Worm (Caenorhabditis elegans): ENCODE data around the gene srb-18.

srb-18 gene

DNA sequence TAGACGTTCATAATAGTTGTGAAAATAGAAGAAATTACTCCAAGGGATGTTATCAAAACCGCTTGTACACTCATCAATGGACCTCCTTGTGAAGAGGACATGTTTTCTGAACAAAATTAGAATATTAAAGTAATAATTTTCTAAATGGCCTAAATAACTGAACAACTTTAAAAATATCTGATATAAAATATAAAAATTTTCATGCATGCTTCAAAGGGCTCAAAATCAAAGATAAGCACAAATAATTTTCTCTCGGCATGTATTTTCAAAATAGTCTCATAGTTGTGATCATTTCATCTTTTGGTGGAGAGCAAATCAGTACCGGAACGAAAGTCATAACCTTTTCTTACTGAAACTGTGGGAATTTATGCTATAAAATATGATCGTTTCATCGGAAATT, 30.0 kb upstream of the srb-18 start, which contains the start of gene srbc-8:
srbc-8 (minus strand) TSS at position 101 of the 400 bp plus-strand sequence.
- TF ChIP-seq Y53G8AR.9 (GFP tag; conservative IDR thresholded peaks at IDR 0.05), result no peak
- TF ChIP-seq ZK185.1 (tag; optimal IDR thresholded peaks at IDR 0.05; ENCODE audit: poor library complexity, severe bottlenecking), result no peak
- TF ChIP-seq sdz-38 (tag; optimal IDR thresholded peaks at IDR 0.05), result no peak
- no peak for TF ChIP-seq madf-3 (GFP tag; IDR thresholded peaks at IDR 0.05)
- TF ChIP-seq hlh-26 (GFP tag; conservative IDR thresholded peaks at IDR 0.05), result no peak
- no peak for TF ChIP-seq B0261.1 (tag; optimal IDR thresholded peaks at IDR 0.05)

DNA sequence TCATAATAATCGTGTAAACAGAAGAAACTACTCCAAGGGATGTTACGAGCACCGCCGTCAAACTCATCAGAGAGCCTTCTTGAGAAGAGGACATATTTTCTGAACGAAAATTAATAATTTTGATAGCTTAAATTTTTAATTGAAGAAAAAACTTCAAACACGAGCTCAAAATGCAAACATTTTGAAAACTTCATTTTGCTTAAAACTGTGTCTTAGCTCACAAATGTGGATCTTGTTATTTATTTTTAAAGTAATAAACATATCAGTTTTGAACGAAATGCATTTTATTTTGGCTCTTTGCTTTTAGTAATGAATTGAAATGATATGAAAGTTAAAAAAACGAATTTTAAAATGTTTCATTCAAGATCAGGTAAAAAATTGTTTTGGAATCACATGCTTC, 27.5 kb upstream of the srb-18 start, which contains the start of gene srbc-7:
srbc-7 (minus strand) TSS at position 101 of the 400 bp plus-strand sequence.
- TF ChIP-seq mes-4 (tag; optimal IDR thresholded peaks at IDR 0.05), result no peak
- TF ChIP-seq K11D2.4 (GFP tag; IDR thresholded peaks at IDR 0.05), result no peak
- TF ChIP-seq hmg-1.2 (GFP tag; IDR thresholded peaks at IDR 0.05), result no peak
- TF ChIP-seq mxl-1 (tag; optimal IDR thresholded peaks at IDR 0.05), result no peak
- no peak for TF ChIP-seq dox-1 (GFP tag; IDR thresholded peaks at IDR 0.05)
- no peak for TF ChIP-seq C06A6.2 (GFP tag; conservative IDR thresholded peaks at IDR 0.05)
- TF ChIP-seq dpff-1 (tag; optimal IDR thresholded peaks at IDR 0.05), result no peak
- no peak for TF ChIP-seq nfya-2 (GFP tag; IDR thresholded peaks at IDR 0.05)
- no peak for TF ChIP-seq F55B11.4 (tag; optimal IDR thresholded peaks at IDR 0.05; ENCODE audit: borderline replicate concordance, insufficient read depth)

ce11 chrV:7490340-7490739, 24.7 kb upstream of the srb-18 start, which contains the start of gene srbc-9:
srbc-9 (minus strand) TSS chrV:7490440.
- TF ChIP-seq sdz-38 (tag; optimal IDR thresholded peaks at IDR 0.05), result no peak
- TF ChIP-seq akir-1 (GFP tag; optimal IDR thresholded peaks at IDR 0.05), result no peak
- TF ChIP-seq C06A6.2 (GFP tag; conservative IDR thresholded peaks at IDR 0.05), result no peak
- no peak for TF ChIP-seq tbx-9 (tag; optimal IDR thresholded peaks at IDR 0.05; ENCODE audit: borderline replicate concordance)
- no peak for TF ChIP-seq pbrm-1 (GFP tag; IDR thresholded peaks at IDR 0.05)
- no peak for TF ChIP-seq F22D6.2 (tag; optimal IDR thresholded peaks at IDR 0.05)
- no peak for TF ChIP-seq ceh-79 (tag; optimal IDR thresholded peaks at IDR 0.05)
- no peak for TF ChIP-seq ceh-100 (GFP tag; IDR thresholded peaks at IDR 0.05)
- no peak for TF ChIP-seq nhr-120 (GFP tag; IDR thresholded peaks at IDR 0.05)
- no peak for TF ChIP-seq xnd-1 (tag; optimal IDR thresholded peaks at IDR 0.05)
- no peak for TF ChIP-seq ceh-27 (GFP tag; optimal IDR thresholded peaks at IDR 0.05)
- no peak for TF ChIP-seq ceh-91 (GFP tag; IDR thresholded peaks at IDR 0.05)
- TF ChIP-seq ztf-6 (GFP tag; IDR thresholded peaks at IDR 0.05), result no peak
- no peak for TF ChIP-seq madf-10 (tag; optimal IDR thresholded peaks at IDR 0.05)

ce11 chrV:7492924-7493323, 22.1 kb upstream of the srb-18 start, which contains the start of gene srbc-10:
srbc-10 (minus strand) TSS chrV:7493024.
- TF ChIP-seq attf-3 (GFP tag; conservative IDR thresholded peaks at IDR 0.05), result no peak
- no peak for TF ChIP-seq F55B11.4 (tag; optimal IDR thresholded peaks at IDR 0.05; ENCODE audit: borderline replicate concordance, insufficient read depth)
- no peak for TF ChIP-seq ztf-6 (GFP tag; IDR thresholded peaks at IDR 0.05)
- no peak for TF ChIP-seq C17E4.6 (GFP tag; IDR thresholded peaks at IDR 0.05)
- TF ChIP-seq nfya-1 (tag; optimal IDR thresholded peaks at IDR 0.05; ENCODE audit: borderline replicate concordance, insufficient read depth), result no peak
- no peak for TF ChIP-seq nfyb-1 (GFP tag; IDR thresholded peaks at IDR 0.05)
- no peak for TF ChIP-seq ccch-3 (GFP tag; optimal IDR thresholded peaks at IDR 0.05)
- TF ChIP-seq repo-1 (tag; optimal IDR thresholded peaks at IDR 0.05), result no peak
- no peak for TF ChIP-seq egl-18 (GFP tag; IDR thresholded peaks at IDR 0.05)
- TF ChIP-seq aptf-2 (GFP tag; conservative IDR thresholded peaks at IDR 0.05), result no peak
- no peak for TF ChIP-seq hmg-1.2 (GFP tag; IDR thresholded peaks at IDR 0.05)
- no peak for TF ChIP-seq F57A8.1 (GFP tag; optimal IDR thresholded peaks at IDR 0.05)
- no peak for TF ChIP-seq ztf-3 (GFP tag; optimal IDR thresholded peaks at IDR 0.05)
- TF ChIP-seq aptf-3 (GFP tag; IDR thresholded peaks at IDR 0.05), result no peak
- no peak for TF ChIP-seq bed-2 (GFP tag; IDR thresholded peaks at IDR 0.05)
- TF ChIP-seq xnd-1 (tag; optimal IDR thresholded peaks at IDR 0.05), result no peak
- no peak for TF ChIP-seq athp-1 (tag; optimal IDR thresholded peaks at IDR 0.05)
- TF ChIP-seq snpc-1.3 (tag; optimal IDR thresholded peaks at IDR 0.05; ENCODE audit: insufficient read depth), result no peak
- no peak for TF ChIP-seq lsy-27 (tag; optimal IDR thresholded peaks at IDR 0.05; ENCODE audit: borderline replicate concordance, insufficient read depth)
- no peak for TF ChIP-seq Y53F4B.3 (GFP tag; IDR thresholded peaks at IDR 0.05)

Data from whole organism, young adult.